Worm (Caenorhabditis elegans): ENCODE results near the gene srlf-31.

The srlf-31 gene

DNA sequence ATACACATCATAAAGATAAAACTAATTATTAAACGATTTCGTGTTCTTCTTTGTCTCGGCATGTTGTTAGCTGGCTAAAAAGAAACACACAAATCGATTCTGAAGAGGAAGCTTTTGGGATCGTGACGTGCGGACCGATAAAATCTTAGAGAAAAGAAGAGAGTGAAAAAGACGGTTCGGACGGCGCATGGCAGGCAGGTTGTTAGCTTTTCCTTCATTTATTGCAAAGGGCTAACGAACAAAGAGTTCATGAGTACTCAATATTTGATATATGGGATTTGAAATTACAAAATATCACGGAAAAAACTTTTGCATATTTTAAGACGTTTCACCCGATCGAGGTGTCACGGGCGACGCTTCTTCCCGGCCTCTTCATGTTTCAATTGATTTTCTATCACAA is 22.6 kb upstream of the srlf-31 start, which contains the start of gene ZK829.3:
TSS of gene ZK829.3 (minus strand) at position 101 of the 400 bp plus-strand sequence.
- TF ChIP-seq hlh-13 (GFP tag; optimal IDR thresholded peaks at IDR 0.05) (no peak), ceh-34 (tag; optimal IDR thresholded peaks at IDR 0.05) (no peak), syd-9 (tag; optimal IDR thresholded peaks at IDR 0.05) (no peak), pat-9 (tag; optimal IDR thresholded peaks at IDR 0.05) (no peak), npax-4 (tag; optimal IDR thresholded peaks at IDR 0.05) (no peak), pax-1 (tag; optimal IDR thresholded peaks at IDR 0.05) (no peak), ztf-16 (tag; optimal IDR thresholded peaks at IDR 0.05) (no peak), ceh-6 (GFP tag; optimal IDR thresholded peaks at IDR 0.05) (no peak), nhr-11 (tag; optimal IDR thresholded peaks at IDR 0.05) (no peak)

DNA sequence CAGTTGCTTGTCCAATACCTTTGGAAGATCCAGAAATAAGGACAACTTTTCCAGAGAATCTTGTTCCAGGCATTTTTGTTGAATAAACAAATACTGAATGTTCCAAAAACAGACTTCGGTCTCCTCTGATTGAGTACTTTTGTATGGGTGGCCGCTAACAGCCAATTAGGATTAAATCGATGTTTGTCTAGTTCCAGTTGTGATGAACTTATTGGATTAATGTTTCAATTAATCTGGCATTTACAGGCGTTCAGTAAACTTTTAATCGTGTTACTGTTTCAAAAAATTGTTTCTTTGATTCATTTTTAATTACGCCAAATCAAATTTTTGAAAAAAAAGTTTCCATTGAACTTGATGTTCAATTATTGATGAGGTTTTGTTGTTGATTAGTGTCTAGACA is 19.3 kb upstream of the srlf-31 start, which contains the start of gene ZK829.1:
TSS of gene ZK829.1 (minus strand) at position 101 of the 400 bp plus-strand sequence.
- no peak for TF ChIP-seq ceh-14 (tag; optimal IDR thresholded peaks at IDR 0.05)
- TF ChIP-seq Y22D7AL.16 (tag; optimal IDR thresholded peaks at IDR 0.05): no peak
- no peak for TF ChIP-seq ceh-24 (tag; optimal IDR thresholded peaks at IDR 0.05)
- TF ChIP-seq K09A11.1 (tag; optimal IDR thresholded peaks at IDR 0.05; ENCODE audit: insufficient read depth): no peak
- TF ChIP-seq che-1 (tag; optimal IDR thresholded peaks at IDR 0.05): no peak
- no peak for TF ChIP-seq C38D4.7 (GFP tag; optimal IDR thresholded peaks at IDR 0.05)
- no peak for TF ChIP-seq pqm-1 (tag; optimal IDR thresholded peaks at IDR 0.05)
- no peak for TF ChIP-seq unc-55 (GFP tag; optimal IDR thresholded peaks at IDR 0.05)
- no peak for TF ChIP-seq odd-2 (tag; optimal IDR thresholded peaks at IDR 0.05)
- TF ChIP-seq hlh-15 (tag; optimal IDR thresholded peaks at IDR 0.05): no peak
- no peak for TF ChIP-seq ama-1 (optimal IDR thresholded peaks at IDR 0.05)

DNA sequence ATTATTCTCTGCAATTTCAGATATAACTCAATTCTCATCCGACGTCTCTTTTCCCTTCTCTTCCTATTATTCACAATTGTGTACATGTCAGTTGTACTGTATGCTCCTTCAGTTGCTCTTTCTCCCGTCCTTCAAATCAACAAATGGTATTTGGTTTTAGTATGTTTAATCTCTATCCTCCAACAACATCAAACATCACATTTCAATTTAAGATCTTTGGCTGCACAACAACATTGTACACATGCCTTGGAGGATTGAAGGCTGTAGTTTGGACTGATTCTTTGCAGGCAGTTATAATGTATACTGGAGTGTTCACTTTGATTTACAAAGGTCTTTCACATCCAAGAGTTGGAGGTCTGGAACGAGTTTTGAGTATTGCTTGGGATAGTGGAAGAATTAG is 15.6 kb upstream of the srlf-31 start:
- TF ChIP-seq hlh-8 (tag; optimal IDR thresholded peaks at IDR 0.05) (no peak), pros-1 (tag; optimal IDR thresholded peaks at IDR 0.05) (no peak), odd-2 (tag; optimal IDR thresholded peaks at IDR 0.05) (no peak), ahr-1 (tag; optimal IDR thresholded peaks at IDR 0.05) (no peak), sdc-2 (tag; optimal IDR thresholded peaks at IDR 0.05) (no peak), ttx-3 (tag; optimal IDR thresholded peaks at IDR 0.05) (no peak)

DNA sequence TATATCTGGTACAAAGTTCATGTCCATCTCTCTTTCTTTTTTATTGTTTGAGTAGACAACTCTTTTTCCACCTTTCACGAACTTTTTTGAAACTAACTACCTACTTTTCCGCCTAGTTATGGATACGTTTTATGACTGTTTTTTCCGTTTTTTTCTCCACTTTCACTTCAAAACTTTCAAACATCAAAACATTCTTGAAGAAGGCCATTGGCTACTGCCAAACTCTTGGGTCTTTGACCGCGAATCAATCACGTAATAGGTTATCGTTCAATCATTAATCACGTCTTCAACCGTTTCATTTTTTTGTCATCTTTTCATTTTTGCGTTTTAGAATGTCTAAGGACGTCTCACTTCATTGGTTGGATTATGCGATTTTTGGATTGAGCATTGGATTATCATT is 14.1 kb upstream of the srlf-31 start, which contains the start of gene slc-5A12:
TSS of gene slc-5A12 (plus strand) at position 333 of the 400 bp plus-strand sequence.
- no peak for TF ChIP-seq unc-55 (GFP tag; optimal IDR thresholded peaks at IDR 0.05)
- no peak for TF ChIP-seq tbx-2 (tag; optimal IDR thresholded peaks at IDR 0.05)
- TF ChIP-seq fkh-6 (tag; optimal IDR thresholded peaks at IDR 0.05): no peak
- no peak for TF ChIP-seq fkh-10 (GFP tag; optimal IDR thresholded peaks at IDR 0.05)
- TF ChIP-seq unc-42 (tag; optimal IDR thresholded peaks at IDR 0.05): no peak
- no peak for TF ChIP-seq nfya-1 (tag; optimal IDR thresholded peaks at IDR 0.05)
- TF ChIP-seq syd-9 (tag; optimal IDR thresholded peaks at IDR 0.05): no peak
- no peak for TF ChIP-seq ceh-9 (tag; optimal IDR thresholded peaks at IDR 0.05)
- no peak for TF ChIP-seq ceh-45 (GFP tag; IDR thresholded peaks at IDR 0.05)
- TF ChIP-seq pqm-1 (tag; optimal IDR thresholded peaks at IDR 0.05): no peak
- no peak for TF ChIP-seq sdc-2 (tag; optimal IDR thresholded peaks at IDR 0.05)

DNA sequence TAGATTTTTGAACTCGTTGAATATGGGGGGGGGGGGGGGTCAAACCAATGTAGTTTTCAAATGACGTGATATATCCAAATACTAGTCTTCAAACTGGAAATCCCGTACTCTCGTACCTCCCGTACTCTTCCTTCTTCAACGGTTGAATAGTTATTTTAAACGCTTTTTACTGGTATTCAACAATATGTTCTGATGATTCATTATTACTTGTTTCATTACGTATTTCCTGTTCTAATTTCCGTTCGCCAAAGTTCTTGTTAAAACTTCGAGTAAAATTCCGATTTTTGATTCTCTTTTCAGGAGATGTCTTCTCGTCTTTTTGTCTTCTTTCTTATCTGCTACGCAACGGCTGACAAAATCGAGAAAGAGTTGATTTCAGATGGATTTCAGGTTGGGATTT is 7.6 kb upstream of the srlf-31 start, which contains the start of gene nhx-9:
TSS of gene nhx-9 (plus strand) at position 301 of the 400 bp plus-strand sequence.
- no peak for TF ChIP-seq ahr-1 (tag; optimal IDR thresholded peaks at IDR 0.05)
- TF ChIP-seq nhr-11 (tag; optimal IDR thresholded peaks at IDR 0.05): no peak
- no peak for TF ChIP-seq C08G9.2 (tag; optimal IDR thresholded peaks at IDR 0.05)
- TF ChIP-seq C38D4.7 (GFP tag; optimal IDR thresholded peaks at IDR 0.05): no peak
- no peak for TF ChIP-seq elt-4 (tag; optimal IDR thresholded peaks at IDR 0.05)
- no peak for TF ChIP-seq ceh-2 (tag; optimal IDR thresholded peaks at IDR 0.05)
- no peak for TF ChIP-seq F13H6.1 (tag; optimal IDR thresholded peaks at IDR 0.05)
- TF ChIP-seq elt-2 (tag; optimal IDR thresholded peaks at IDR 0.05): no peak
- no peak for TF ChIP-seq T23F11.4 (GFP tag; optimal IDR thresholded peaks at IDR 0.05)
- TF ChIP-seq pha-2 (tag; optimal IDR thresholded peaks at IDR 0.05): no peak
- TF ChIP-seq ztf-16 (tag; optimal IDR thresholded peaks at IDR 0.05): no peak
- no peak for TF ChIP-seq tbx-7 (tag; optimal IDR thresholded peaks at IDR 0.05)
- no peak for TF ChIP-seq pat-9 (tag; optimal IDR thresholded peaks at IDR 0.05)
- TF ChIP-seq unc-55 (GFP tag; optimal IDR thresholded peaks at IDR 0.05): no peak
- no peak for TF ChIP-seq unc-42 (tag; optimal IDR thresholded peaks at IDR 0.05)
